Worm (Caenorhabditis elegans) whole organism, mixed stage, embryonic: Measurements from ENCODE around the gene cal-3.

Experiments
- M03D4.4 ChIP-seq: sonication (generic microtip); optimal IDR thresholded peaks from 2 replicates; lab custom pipeline; 2017; ENCODE audit warnings: mild to moderate bottlenecking, missing genetic modification characterization, missing compliant biosample characterization
- bed-3 ChIP-seq: fragments of 200-800 bp; sonication (Bioruptor generic); optimal IDR thresholded peaks from 3 replicates; lab custom pipeline; 2018; ENCODE audit warnings: mild to moderate bottlenecking, missing genetic modification characterization, moderate library complexity, missing compliant biosample characterization
- blmp-1 ChIP-seq: fragments of 150-350 bp; optimal IDR thresholded peaks from 2 replicates; lab custom pipeline; 2014; ENCODE audit warnings: missing biosample characterization, missing genetic modification characterization
- ceh-39 ChIP-seq: fragments of 150-350 bp; optimal IDR thresholded peaks from 2 replicates; lab custom pipeline; 2014; ENCODE audit warnings: missing biosample characterization, missing genetic modification characterization
- ceh-43 ChIP-seq: fragments of 200-800 bp; sonication (Bioruptor generic); optimal IDR thresholded peaks from 2 replicates; lab custom pipeline; 2018; ENCODE audit warnings: mild to moderate bottlenecking, missing genetic modification characterization, moderate library complexity, missing compliant biosample characterization
- ceh-83 ChIP-seq: fragments of 200-800 bp; sonication (Bioruptor generic); optimal IDR thresholded peaks from 2 replicates; lab custom pipeline; 2018; ENCODE audit warnings: mild to moderate bottlenecking, missing genetic modification characterization, missing compliant biosample characterization
- ces-1 ChIP-seq: fragments of 150-350 bp; optimal IDR thresholded peaks from 2 replicates; lab custom pipeline; 2014; ENCODE audit warnings: missing biosample characterization, missing genetic modification reagents, missing genetic modification characterization
- cnd-1 ChIP-seq: fragments of 200-800 bp; sonication (Bioruptor generic); optimal IDR thresholded peaks from 2 replicates; lab custom pipeline; 2018; ENCODE audit warnings: mild to moderate bottlenecking, missing genetic modification characterization, missing compliant biosample characterization
- drap-1 ChIP-seq: fragments of 200-800 bp; sonication (Bioruptor generic); optimal IDR thresholded peaks from 3 replicates; lab custom pipeline; 2018; ENCODE audit warnings: mild to moderate bottlenecking, missing genetic modification characterization, missing compliant biosample characterization
- elt-1 ChIP-seq: sonication (generic microtip); optimal IDR thresholded peaks from 2 replicates; lab custom pipeline; 2017; ENCODE audit warnings: missing genetic modification characterization, mild to moderate bottlenecking, missing compliant biosample characterization, antibody characterized with exemption, moderate library complexity, borderline replicate concordance; ENCODE audit not compliant: insufficient read depth
- elt-3 ChIP-seq: fragments of 150-350 bp; optimal IDR thresholded peaks from 2 replicates; lab custom pipeline; 2014; ENCODE audit warnings: missing biosample characterization, missing genetic modification characterization
- flh-1 ChIP-seq: fragments of 200-800 bp; sonication (Bioruptor generic); optimal IDR thresholded peaks from 2 replicates; lab custom pipeline; 2018; ENCODE audit warnings: mild to moderate bottlenecking, missing genetic modification characterization, moderate library complexity, missing compliant biosample characterization
- ham-2 ChIP-seq: fragments of 200-800 bp; sonication (Bioruptor generic); optimal IDR thresholded peaks from 2 replicates; lab custom pipeline; 2018; ENCODE audit warnings: mild to moderate bottlenecking, missing genetic modification characterization, missing compliant biosample characterization
- lin-32 ChIP-seq: fragments of 200-800 bp; sonication (Bioruptor generic); optimal IDR thresholded peaks from 2 replicates; lab custom pipeline; 2018; ENCODE audit warnings: mild to moderate bottlenecking, missing genetic modification characterization, missing compliant biosample characterization
- mep-1 ChIP-seq: fragments of 150-350 bp; optimal IDR thresholded peaks from 2 replicates; lab custom pipeline; 2017; ENCODE audit warnings: missing biosample characterization, missing genetic modification reagents, missing genetic modification characterization, inconsistent platforms
- mls-2 ChIP-seq: sonication (generic microtip); optimal IDR thresholded peaks from 2 replicates; lab custom pipeline; 2016; ENCODE audit warnings: mild to moderate bottlenecking, missing genetic modification characterization, moderate library complexity, missing compliant biosample characterization
- nhr-12 ChIP-seq: fragments of 150-350 bp; optimal IDR thresholded peaks from 2 replicates; lab custom pipeline; 2014; ENCODE audit warnings: missing biosample characterization, missing genetic modification characterization
- nhr-2 ChIP-seq: fragments of 150-350 bp; optimal IDR thresholded peaks from 2 replicates; lab custom pipeline; 2014; ENCODE audit warnings: missing biosample characterization, missing genetic modification characterization
- nhr-237 ChIP-seq: fragments of 150-350 bp; optimal IDR thresholded peaks from 2 replicates; lab custom pipeline; 2014; ENCODE audit warnings: missing biosample characterization, missing genetic modification characterization
- nhr-28 ChIP-seq: fragments of 150-350 bp; optimal IDR thresholded peaks from 2 replicates; lab custom pipeline; 2014; ENCODE audit warnings: missing biosample characterization, missing genetic modification characterization
- nhr-76 ChIP-seq: sonication (generic microtip); optimal IDR thresholded peaks from 2 replicates; lab custom pipeline; 2017; ENCODE audit warnings: missing biosample characterization, missing genetic modification characterization
- pha-4 ChIP-seq: fragments of 150-350 bp; optimal IDR thresholded peaks from 2 replicates; lab custom pipeline; 2018; ENCODE audit warnings: missing biosample characterization, missing genetic modification reagents, missing genetic modification characterization
- sem-2 ChIP-seq: fragments of 200-800 bp; sonication (Bioruptor generic); optimal IDR thresholded peaks from 2 replicates; lab custom pipeline; 2018; ENCODE audit warnings: mild to moderate bottlenecking, missing genetic modification characterization, missing compliant biosample characterization
- snpc-4 ChIP-seq: fragments of 150-350 bp; optimal IDR thresholded peaks from 2 replicates; lab custom pipeline; 2014; ENCODE audit warnings: missing biosample characterization, missing genetic modification characterization
- sptf-1 ChIP-seq: sonication (generic microtip); optimal IDR thresholded peaks from 2 replicates; lab custom pipeline; 2017; ENCODE audit warnings: mild to moderate bottlenecking, missing genetic modification characterization, moderate library complexity, missing compliant biosample characterization
- tbx-8 ChIP-seq: fragments of 200-800 bp; sonication (Bioruptor generic); optimal IDR thresholded peaks from 2 replicates; lab custom pipeline; 2018; ENCODE audit warnings: mild to moderate bottlenecking, missing genetic modification characterization, moderate library complexity, missing compliant biosample characterization
- unc-120 ChIP-seq: sonication (generic microtip); optimal IDR thresholded peaks from 2 replicates; lab custom pipeline; 2017; ENCODE audit warnings: missing genetic modification characterization, missing compliant biosample characterization; ENCODE audit not compliant: poor library complexity, severe bottlenecking
- unc-62 ChIP-seq: fragments of 150-350 bp; optimal IDR thresholded peaks from 2 replicates; lab custom pipeline; 2014; ENCODE audit warnings: missing biosample characterization, missing genetic modification reagents, missing genetic modification characterization
- zip-8 ChIP-seq: fragments of 150-350 bp; optimal IDR thresholded peaks from 2 replicates; lab custom pipeline; 2014; ENCODE audit warnings: missing biosample characterization, missing genetic modification characterization
- ztf-11 ChIP-seq: fragments of 150-350 bp; optimal IDR thresholded peaks from 2 replicates; lab custom pipeline; 2014; ENCODE audit warnings: missing biosample characterization, missing genetic modification characterization

Gene cal-3

DNA sequence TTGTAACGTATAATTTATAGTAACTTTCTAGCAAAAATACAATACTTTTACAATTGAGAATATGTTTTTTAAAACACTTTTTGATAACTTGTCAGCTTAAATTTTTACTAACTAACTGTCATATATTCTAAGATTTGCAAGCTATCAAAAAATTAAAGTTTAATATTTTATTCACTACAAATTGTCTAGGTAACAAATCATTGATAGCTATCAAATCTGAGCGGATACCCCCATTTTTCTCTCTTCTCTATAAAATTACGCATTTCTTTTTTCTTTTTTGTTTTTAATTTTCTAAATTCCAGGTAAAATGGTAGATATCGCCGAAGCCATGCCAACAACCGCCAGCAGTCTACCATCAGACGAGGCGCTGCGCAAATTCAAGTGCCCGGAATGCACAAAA lies 20.6 kb upstream of the cal-3 start, which contains the start of gene zag-1:
Gene zag-1, plus strand, starts transcription at position 301 of the 400 bp plus-strand sequence.
- TF ChIP-seq blmp-1 (tag; lab: Kevin White, UChicago) (peak; percentile 4), nhr-76 (tag; lab: Kevin White, UChicago) (no peak)
- TF ChIP-seq, all 35 proteins: peak for 1

DNA sequence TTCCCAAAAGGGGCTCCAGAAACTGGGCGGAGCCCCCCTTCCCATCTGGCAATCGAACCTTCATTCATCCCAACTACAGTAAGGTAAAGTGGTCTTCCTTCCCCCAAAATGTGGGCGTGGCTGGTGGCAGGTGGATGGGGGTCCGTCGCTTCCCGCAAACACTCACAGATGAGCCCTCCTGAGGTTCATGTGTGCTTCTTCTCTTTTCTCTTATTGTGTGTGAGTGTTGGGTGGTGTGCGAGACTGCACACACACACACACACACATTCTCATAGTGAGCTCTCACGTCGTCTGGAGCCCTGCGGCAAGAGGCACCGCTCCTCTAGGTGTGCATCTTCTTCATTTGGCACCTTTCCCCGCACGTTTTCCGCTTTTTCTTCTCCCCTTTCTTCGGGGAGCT lies 19.6 kb upstream of the cal-3 start:
- TF ChIP-seq ztf-11 (tag; lab: Kevin White, UChicago), result no peak
- no peak for TF ChIP-seq drap-1 (GFP tag; lab: Kevin White, UChicago)
- peak; percentile 17 for TF ChIP-seq flh-1 (GFP tag; lab: Kevin White, UChicago)
- peak; percentile 41 for TF ChIP-seq sptf-1 (tag; lab: Kevin White, UChicago)
- TF ChIP-seq ces-1, result no peak
- no peak for TF ChIP-seq tbx-8 (GFP tag; lab: Kevin White, UChicago)
- TF ChIP-seq mls-2 (tag; lab: Kevin White, UChicago), result peak; percentile 50
- no peak for TF ChIP-seq cnd-1
- no peak for TF ChIP-seq ceh-39 (tag; lab: Kevin White, UChicago)
- no peak for TF ChIP-seq ceh-83 (GFP tag; lab: Kevin White, UChicago)
- TF ChIP-seq nhr-28 (tag; lab: Kevin White, UChicago), result no peak
- no peak for TF ChIP-seq nhr-2 (tag; lab: Kevin White, UChicago)
- TF ChIP-seq nhr-12 (tag; lab: Kevin White, UChicago), result no peak
- TF ChIP-seq ham-2 (GFP tag; lab: Kevin White, UChicago), result no peak
- TF ChIP-seq M03D4.4 (tag; lab: Kevin White, UChicago), result no peak
- TF ChIP-seq unc-120 (tag; lab: Kevin White, UChicago), result peak; percentile 15
- TF ChIP-seq, all 35 proteins: peak for 4

DNA sequence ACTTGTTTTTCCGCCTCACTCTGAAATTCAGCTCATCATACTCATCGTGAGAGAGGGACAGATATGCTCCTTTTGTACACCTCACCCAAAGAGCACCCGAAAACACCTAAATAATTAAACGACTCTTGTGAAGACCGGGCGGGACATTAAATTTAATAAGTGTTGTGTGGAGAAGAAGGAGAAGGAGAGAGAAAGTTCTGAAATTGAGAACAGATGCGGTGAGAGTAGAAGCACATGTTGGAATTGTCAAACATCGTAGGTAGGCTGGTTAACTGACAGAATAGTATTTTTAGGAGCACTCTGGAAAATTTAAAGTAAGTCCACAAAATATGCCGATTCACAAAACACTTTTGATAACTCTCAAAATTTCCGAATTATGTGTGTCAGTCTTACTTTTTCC lies 18.6 kb upstream of the cal-3 start:
- TF ChIP-seq pha-4 (tag; lab: Kevin White, UChicago) (no peak), mls-2 (tag; lab: Kevin White, UChicago) (no peak), bed-3 (no peak), nhr-76 (tag; lab: Kevin White, UChicago) (no peak), ceh-43 (GFP tag; lab: Kevin White, UChicago) (no peak)

- TF ChIP-seq lin-32 (GFP tag; lab: Kevin White, UChicago), result peak; percentile 65
- TF ChIP-seq sptf-1 (tag; lab: Kevin White, UChicago), result no peak
- TF ChIP-seq nhr-2 (tag; lab: Kevin White, UChicago), result peak; percentile 24
- TF ChIP-seq ham-2 (GFP tag; lab: Kevin White, UChicago), result no peak
- peak; percentile 79 for TF ChIP-seq ces-1
- TF ChIP-seq bed-3, result no peak
- no peak for TF ChIP-seq unc-62 (GFP tag; lab: Kevin White, UChicago)
- no peak for TF ChIP-seq flh-1 (GFP tag; lab: Kevin White, UChicago)
- TF ChIP-seq ceh-43 (GFP tag; lab: Kevin White, UChicago), result peak; percentile 52
- TF ChIP-seq, all 35 proteins: peak for 4
Observed at ce11 chrIV:3848985-3849384, 14.0 kb upstream of the cal-3 start.

DNA sequence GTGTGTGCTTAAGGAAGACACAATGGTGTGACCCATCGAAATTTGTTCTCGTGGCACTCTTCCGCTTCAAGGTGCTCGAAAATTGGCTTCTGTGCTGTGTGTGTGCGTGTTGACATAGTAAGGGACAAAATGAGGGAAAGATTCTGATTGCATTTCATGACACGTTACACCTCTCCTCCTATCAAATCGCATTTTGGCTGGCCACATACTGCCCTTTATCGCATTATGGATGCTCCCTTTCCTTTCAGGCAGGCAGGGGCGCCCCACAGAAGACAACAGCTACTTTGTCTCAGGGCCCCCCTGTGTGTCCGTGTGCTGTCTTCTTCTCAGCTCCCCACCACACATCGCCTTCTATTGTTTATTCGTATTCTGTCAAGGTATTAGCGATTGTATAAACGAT lies 12.5 kb upstream of the cal-3 start:
- TF ChIP-seq drap-1 (GFP tag; lab: Kevin White, UChicago), result no peak
- TF ChIP-seq ces-1, result peak; percentile 86

DNA sequence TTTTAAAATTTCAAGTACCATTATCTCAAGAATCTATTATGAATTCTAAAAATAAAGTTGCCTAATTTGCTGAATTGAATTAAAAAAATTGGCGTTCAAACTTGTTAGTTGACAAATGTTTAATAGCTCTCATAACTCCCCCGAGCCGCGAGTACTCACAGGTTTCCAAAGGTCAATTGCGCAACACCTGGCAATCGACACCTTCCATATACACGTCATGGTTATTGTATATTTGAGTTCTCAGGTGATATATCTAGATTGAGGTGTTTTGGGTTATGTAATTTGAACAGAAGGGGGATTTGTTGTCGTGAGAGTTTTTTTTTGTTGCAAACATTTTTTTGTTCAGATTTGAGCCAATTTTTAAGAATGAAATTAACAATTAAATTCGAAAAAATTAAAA lies 9.6 kb upstream of the cal-3 start:
- TF ChIP-seq elt-3 (tag; lab: Kevin White, UChicago) (no peak), nhr-2 (tag; lab: Kevin White, UChicago) (peak; percentile 87), zip-8 (tag; lab: Kevin White, UChicago) (peak; percentile 79)

DNA sequence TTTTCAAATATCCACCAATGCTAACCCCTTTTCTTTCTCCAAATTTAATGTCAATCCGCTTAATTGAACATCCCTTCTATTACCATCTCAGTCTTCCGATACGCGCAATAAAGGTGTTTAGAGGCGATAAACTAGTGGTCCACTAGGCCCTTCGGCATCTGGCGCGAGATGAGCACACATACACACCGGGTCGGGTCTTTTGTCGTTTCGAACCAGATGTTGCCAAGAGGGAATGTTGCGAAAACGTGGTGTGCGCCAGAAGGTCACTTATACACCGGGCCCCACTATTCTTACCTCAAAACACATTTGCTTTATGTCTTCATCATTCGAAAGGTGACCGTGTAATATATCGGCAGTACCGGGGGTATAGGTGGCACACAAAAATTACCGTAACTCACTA lies 9.0 kb upstream of the cal-3 start:
- TF ChIP-seq M03D4.4 (tag; lab: Kevin White, UChicago), result no peak
- TF ChIP-seq nhr-28 (tag; lab: Kevin White, UChicago), result no peak
- no peak for TF ChIP-seq ztf-11 (tag; lab: Kevin White, UChicago)
- TF ChIP-seq pha-4 (tag; lab: Kevin White, UChicago), result no peak
- TF ChIP-seq elt-1 (tag; lab: Kevin White, UChicago), result no peak
- no peak for TF ChIP-seq mep-1 (tag; lab: Kevin White, UChicago)
- no peak for TF ChIP-seq sem-2 (GFP tag; lab: Kevin White, UChicago)
- TF ChIP-seq unc-120 (tag; lab: Kevin White, UChicago), result no peak
- TF ChIP-seq snpc-4 (tag; lab: Kevin White, UChicago), result no peak
- TF ChIP-seq nhr-12 (tag; lab: Kevin White, UChicago), result no peak
- no peak for TF ChIP-seq nhr-237
- TF ChIP-seq bed-3, result no peak
- TF ChIP-seq blmp-1 (tag; lab: Kevin White, UChicago), result no peak
- peak; percentile 47 for TF ChIP-seq cnd-1
- TF ChIP-seq drap-1 (GFP tag; lab: Kevin White, UChicago), result no peak
- TF ChIP-seq mls-2 (tag; lab: Kevin White, UChicago), result no peak
- TF ChIP-seq lin-32 (GFP tag; lab: Kevin White, UChicago), result peak; percentile 22
